Worm (Caenorhabditis elegans) whole organism, young adult: ENCODE data around the gene acr-21.
A peak's percentile ranks its signal among the peaks of the same experiment; 100 is the strongest.

Experiments
- B0261.1 ChIP-seq: sonication (generic microtip); optimal IDR thresholded peaks from 2 replicates; lab custom pipeline; 2016; ENCODE audit warnings: mild to moderate bottlenecking, missing genetic modification characterization, moderate library complexity, missing compliant biosample characterization
- D2030.7 ChIP-seq: fragments of 200-800 bp; sonication (Bioruptor generic); IDR thresholded peaks from 2 replicates; pipeline ENCODE4 v1.3.6; 2022; ENCODE audit warnings: missing genetic modification reagents, missing genetic modification characterization, missing compliant biosample characterization
- F33H1.4 ChIP-seq: fragments of 200-800 bp; sonication (Bioruptor generic); IDR thresholded peaks from 2 replicates; pipeline ENCODE4 v1.3.6; 2022; ENCODE audit warnings: missing genetic modification reagents, missing genetic modification characterization, missing compliant biosample characterization
- F39B2.1 ChIP-seq: fragments of 200-800 bp; sonication (Bioruptor generic); IDR thresholded peaks from 2 replicates; pipeline ENCODE4 v1.3.6; 2022; ENCODE audit warnings: missing genetic modification reagents, missing genetic modification characterization, missing compliant biosample characterization
- F49E8.2 ChIP-seq: sonication (generic microtip); optimal IDR thresholded peaks from 3 replicates; lab custom pipeline; 2017; ENCODE audit warnings: missing genetic modification characterization, mild to moderate bottlenecking, missing compliant biosample characterization, antibody characterized with exemption, moderate library complexity; ENCODE audit not compliant: insufficient read depth
- Y53G8AR.9 ChIP-seq: fragments of 200-800 bp; sonication (Bioruptor generic); conservative IDR thresholded peaks from 2 replicates; pipeline ENCODE4 v1.3.6; 2022; ENCODE audit warnings: missing genetic modification reagents, missing genetic modification characterization, missing compliant biosample characterization
- Y95B8A.8 ChIP-seq: fragments of 200-800 bp; sonication (Bioruptor generic); IDR thresholded peaks from 2 replicates; pipeline ENCODE4 v1.3.6; 2022; ENCODE audit warnings: missing genetic modification reagents, missing genetic modification characterization, missing compliant biosample characterization
- ama-1 ChIP-seq, 3 experiments: fragments of 150-350 bp in 1 of 3; sonication (generic microtip) in 2 of 3; optimal IDR thresholded peaks; 2 replicates each; lab custom pipeline; 2014 to 2018; ENCODE audit warnings: missing biosample characterization in 2 of 3, missing genetic modification characterization in 2 of 3, missing genetic modification reagents in 2 of 3
- atf-7 ChIP-seq: sonication (generic microtip); optimal IDR thresholded peaks from 2 replicates; lab custom pipeline; 2017; ENCODE audit warnings: mild to moderate bottlenecking, missing genetic modification characterization, missing compliant biosample characterization
- attf-3 ChIP-seq: fragments of 200-800 bp; sonication (Bioruptor generic); conservative IDR thresholded peaks from 2 replicates; pipeline ENCODE4 v1.3.6; 2022; ENCODE audit warnings: missing genetic modification reagents, missing genetic modification characterization, missing compliant biosample characterization
- cebp-1 ChIP-seq, 2 experiments: fragments of 200-800 bp in 1 of 2; sonication (Bioruptor generic) in 1 of 2; sonication (generic microtip) in 1 of 2; IDR thresholded peaks in 1 of 2; optimal IDR thresholded peaks in 1 of 2; 2 replicates each; pipeline versions ENCODE4 v1.3.6 to Lab custom; 2017 to 2022; ENCODE audit warnings: missing compliant biosample characterization in 2 of 2, missing genetic modification characterization in 2 of 2, mild to moderate bottlenecking in 1 of 2, missing genetic modification reagents in 1 of 2, moderate library complexity in 1 of 2
- cebp-2 ChIP-seq: fragments of 200-800 bp; sonication (Bioruptor generic); IDR thresholded peaks from 2 replicates; pipeline ENCODE4 v1.3.6; 2022; ENCODE audit warnings: missing genetic modification characterization, missing compliant biosample characterization
- ceh-100 ChIP-seq: fragments of 200-800 bp; sonication (Bioruptor generic); IDR thresholded peaks from 2 replicates; pipeline ENCODE4 v1.3.6; 2022; ENCODE audit warnings: missing genetic modification reagents, missing genetic modification characterization, missing compliant biosample characterization
- ceh-40 ChIP-seq: fragments of 200-800 bp; sonication (Bioruptor generic); IDR thresholded peaks from 2 replicates; pipeline ENCODE4 v1.3.6; 2022; ENCODE audit warnings: missing genetic modification characterization, missing compliant biosample characterization
- ceh-58 ChIP-seq: fragments of 200-800 bp; sonication (Bioruptor generic); IDR thresholded peaks from 2 replicates; pipeline ENCODE4 v1.3.6; 2022; ENCODE audit warnings: missing genetic modification characterization, missing compliant biosample characterization
- chd-7 ChIP-seq: sonication (generic microtip); optimal IDR thresholded peaks from 2 replicates; lab custom pipeline; 2016; ENCODE audit warnings: mild to moderate bottlenecking, missing genetic modification characterization, moderate library complexity, missing compliant biosample characterization
- dpl-1 ChIP-seq: fragments of 150-350 bp; optimal IDR thresholded peaks from 2 replicates; lab custom pipeline; 2014; ENCODE audit warnings: missing biosample characterization, missing genetic modification reagents, missing genetic modification characterization
- efl-1 ChIP-seq: fragments of 150-350 bp; optimal IDR thresholded peaks from 2 replicates; lab custom pipeline; 2014; ENCODE audit warnings: missing biosample characterization, missing genetic modification reagents, missing genetic modification characterization
- egl-44 ChIP-seq: fragments of 200-800 bp; sonication (Bioruptor generic); IDR thresholded peaks from 2 replicates; pipeline ENCODE4 v1.3.6; 2022; ENCODE audit warnings: missing genetic modification reagents, missing genetic modification characterization, missing compliant biosample characterization
- egrh-3 ChIP-seq: fragments of 200-800 bp; sonication (Bioruptor generic); IDR thresholded peaks from 2 replicates; pipeline ENCODE4 v1.3.6; 2022; ENCODE audit warnings: missing genetic modification reagents, missing genetic modification characterization, missing compliant biosample characterization
- gei-17 ChIP-seq: fragments of 200-800 bp; sonication (Bioruptor generic); optimal IDR thresholded peaks from 2 replicates; lab custom pipeline; 2018; ENCODE audit warnings: mild to moderate bottlenecking, missing genetic modification characterization, missing compliant biosample characterization
- him-1 ChIP-seq: sonication (generic microtip); optimal IDR thresholded peaks from 2 replicates; lab custom pipeline; 2016; ENCODE audit warnings: missing genotype, missing genetic modification reagents, missing genetic modification characterization, missing compliant biosample characterization
- hmg-1.2 ChIP-seq: fragments of 200-800 bp; sonication (Bioruptor generic); IDR thresholded peaks from 2 replicates; pipeline ENCODE4 v1.3.6; 2022; ENCODE audit warnings: missing genetic modification reagents, missing genetic modification characterization, missing compliant biosample characterization
- hmg-20 ChIP-seq: fragments of 200-800 bp; sonication (Bioruptor generic); IDR thresholded peaks from 2 replicates; pipeline ENCODE4 v1.3.6; 2022; ENCODE audit warnings: missing genetic modification reagents, missing genetic modification characterization, missing compliant biosample characterization
- lin-26 ChIP-seq: fragments of 200-800 bp; sonication (Bioruptor generic); IDR thresholded peaks from 2 replicates; pipeline ENCODE4 v1.3.6; 2022; ENCODE audit warnings: missing genetic modification reagents, missing genetic modification characterization, missing compliant biosample characterization
- lin-54 ChIP-seq: fragments of 200-800 bp; sonication (Bioruptor generic); optimal IDR thresholded peaks from 2 replicates; lab custom pipeline; 2018; ENCODE audit warnings: mild to moderate bottlenecking, missing genetic modification characterization, missing compliant biosample characterization
- lir-1 ChIP-seq: fragments of 200-800 bp; sonication (Bioruptor generic); conservative IDR thresholded peaks from 2 replicates; pipeline ENCODE4 v1.3.6; 2022; ENCODE audit warnings: missing genetic modification reagents, missing genetic modification characterization, missing compliant biosample characterization
- madf-6 ChIP-seq: fragments of 200-800 bp; sonication (Bioruptor generic); IDR thresholded peaks from 2 replicates; pipeline ENCODE4 v1.3.6; 2022; ENCODE audit warnings: missing genetic modification reagents, missing genetic modification characterization, missing compliant biosample characterization
- nfya-2 ChIP-seq: fragments of 200-800 bp; sonication (Bioruptor generic); IDR thresholded peaks from 2 replicates; pipeline ENCODE4 v1.3.6; 2022; ENCODE audit warnings: missing genetic modification reagents, missing genetic modification characterization, missing compliant biosample characterization
- nfyb-1 ChIP-seq: fragments of 200-800 bp; sonication (Bioruptor generic); IDR thresholded peaks from 2 replicates; pipeline ENCODE4 v1.3.6; 2022; ENCODE audit warnings: missing genetic modification reagents, missing genetic modification characterization, missing compliant biosample characterization
- nhr-179 ChIP-seq: sonication (generic microtip); optimal IDR thresholded peaks from 2 replicates; lab custom pipeline; 2016; ENCODE audit warnings: mild to moderate bottlenecking, missing genetic modification characterization, missing compliant biosample characterization
- nhr-27 ChIP-seq: fragments of 200-800 bp; sonication (Bioruptor generic); optimal IDR thresholded peaks from 2 replicates; lab custom pipeline; 2018; ENCODE audit warnings: mild to moderate bottlenecking, missing genetic modification characterization, moderate library complexity, missing compliant biosample characterization
- nhr-80 ChIP-seq: sonication (generic microtip); optimal IDR thresholded peaks from 2 replicates; lab custom pipeline; 2016; ENCODE audit warnings: missing genetic modification characterization, missing compliant biosample characterization
- nhr-90 ChIP-seq: sonication (generic microtip); optimal IDR thresholded peaks from 2 replicates; lab custom pipeline; 2016; ENCODE audit warnings: missing genotype, mild to moderate bottlenecking, missing genetic modification characterization, missing compliant biosample characterization
- pbrm-1 ChIP-seq: fragments of 200-800 bp; sonication (Bioruptor generic); IDR thresholded peaks from 2 replicates; pipeline ENCODE4 v1.3.6; 2022; ENCODE audit warnings: missing genetic modification reagents, missing genetic modification characterization, missing compliant biosample characterization
- rec-8 ChIP-seq, 2 experiments: sonication (generic microtip); optimal IDR thresholded peaks; 2 replicates each; lab custom pipeline; 2016; ENCODE audit warnings: mild to moderate bottlenecking in 2 of 2, missing genetic modification characterization in 2 of 2, missing genetic modification reagents in 2 of 2, missing genotype in 2 of 2, missing biosample characterization in 1 of 2, missing compliant biosample characterization in 1 of 2, moderate library complexity in 1 of 2
- tbp1 ChIP-seq: fragments of 200-800 bp; sonication (Bioruptor generic); optimal IDR thresholded peaks from 2 replicates; lab custom pipeline; 2018; ENCODE audit warnings: mild to moderate bottlenecking, missing genetic modification characterization, missing compliant biosample characterization
- tbx-9 ChIP-seq: sonication (generic microtip); optimal IDR thresholded peaks from 2 replicates; lab custom pipeline; 2016; ENCODE audit warnings: borderline replicate concordance, missing genetic modification characterization, inconsistent platforms, missing compliant biosample characterization

The acr-21 gene

DNA sequence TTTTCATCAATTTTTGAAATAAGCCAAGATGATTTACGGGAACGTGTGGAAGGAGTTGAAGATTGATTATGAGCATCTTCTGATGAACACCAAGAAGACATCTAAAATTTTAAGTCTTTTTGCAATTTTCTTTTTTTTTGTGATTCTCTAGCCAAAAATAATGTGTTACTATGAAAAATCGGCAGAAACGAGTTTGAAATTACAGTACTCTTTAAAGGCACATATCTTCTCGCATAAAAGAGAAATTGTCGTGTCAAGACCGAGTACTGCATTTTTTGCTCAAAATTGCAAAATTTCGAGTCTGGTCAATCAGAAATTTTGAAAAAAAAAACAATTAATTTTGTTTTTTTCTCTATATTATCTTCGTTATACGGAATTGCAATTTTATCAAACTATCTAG is 10.4 kb downstream of the acr-21 start, which contains the start of gene F20H11.1:
TSS of gene F20H11.1 (minus strand) at position 101 of the 400 bp plus-strand sequence.
- TF ChIP-seq atf-7 (tag; lab: Kevin White, UChicago), result peak; percentile 25
- no peak for TF ChIP-seq F33H1.4 (GFP tag; lab: Robert Waterston, UW)

DNA sequence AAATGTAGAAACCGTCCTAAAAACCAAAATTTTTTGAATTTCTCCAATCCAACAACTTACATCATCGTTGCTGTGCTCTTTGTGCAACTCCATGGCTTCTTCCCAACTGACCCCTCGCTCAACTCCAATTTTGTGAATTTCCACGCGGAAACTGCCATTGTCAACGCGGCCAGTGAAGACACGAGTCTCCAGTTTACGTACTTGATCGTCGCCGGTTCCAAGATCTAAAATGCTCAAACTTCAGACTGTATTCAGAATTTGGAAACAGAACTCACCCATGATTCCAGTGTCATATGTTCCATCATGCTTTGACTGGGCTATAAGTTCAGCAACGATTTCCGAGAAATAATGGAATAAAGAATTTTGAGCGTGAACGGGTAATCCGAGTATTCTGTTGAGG is 12.4 kb downstream of the acr-21 start:
- TF ChIP-seq F33H1.4 (GFP tag; lab: Robert Waterston, UW) (no peak), attf-3 (GFP tag; lab: Robert Waterston, UW) (no peak), lin-26 (GFP tag; lab: Robert Waterston, UW) (no peak), nhr-27 (tag; lab: Kevin White, UChicago) (no peak), egrh-3 (GFP tag; lab: Robert Waterston, UW) (no peak), lin-54 (GFP tag; lab: Kevin White, UChicago) (no peak), Y53G8AR.9 (GFP tag; lab: Robert Waterston, UW) (no peak), madf-6 (no peak), gei-17 (no peak), nfyb-1 (GFP tag; lab: Robert Waterston, UW) (no peak), hmg-20 (GFP tag; lab: Robert Waterston, UW) (no peak), F49E8.2 (no peak), ceh-58 (GFP tag; lab: Robert Waterston, UW) (no peak), nhr-90 (tag; lab: Kevin White, UChicago) (no peak), D2030.7 (GFP tag; lab: Robert Waterston, UW) (no peak), rec-8 (tag; optimal IDR thresholded peaks at IDR 0.05; lab: Kevin White, UChicago) (no peak)

DNA sequence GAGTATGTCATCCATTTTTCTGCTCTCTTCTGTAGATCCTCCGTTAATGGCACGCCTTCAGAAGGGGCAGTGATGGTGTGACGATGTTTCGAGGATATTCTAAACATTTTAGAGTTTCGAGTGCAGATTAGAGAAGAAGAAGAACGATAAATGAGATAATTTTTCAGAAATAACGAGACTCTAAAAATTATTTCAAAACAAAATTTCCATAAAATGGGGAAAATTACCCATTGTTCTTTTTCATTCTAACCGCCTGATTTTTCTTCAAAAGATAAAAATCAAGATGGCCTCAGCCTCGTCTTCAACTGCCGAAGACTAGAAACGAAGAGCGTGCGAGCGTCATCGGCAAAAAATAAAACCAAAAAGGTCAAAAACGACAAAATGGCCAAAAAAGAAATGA is 19.4 kb downstream of the acr-21 start, which contains the start of gene let-765:
TSS of gene let-765 (minus strand) at position 101 of the 400 bp plus-strand sequence.
- TF ChIP-seq him-1 (tag; lab: Kevin White, UChicago), result no peak
- TF ChIP-seq pbrm-1, result 0 out of 2 replicates have a peak, but pooled peaks have one; percentile 12

DNA sequence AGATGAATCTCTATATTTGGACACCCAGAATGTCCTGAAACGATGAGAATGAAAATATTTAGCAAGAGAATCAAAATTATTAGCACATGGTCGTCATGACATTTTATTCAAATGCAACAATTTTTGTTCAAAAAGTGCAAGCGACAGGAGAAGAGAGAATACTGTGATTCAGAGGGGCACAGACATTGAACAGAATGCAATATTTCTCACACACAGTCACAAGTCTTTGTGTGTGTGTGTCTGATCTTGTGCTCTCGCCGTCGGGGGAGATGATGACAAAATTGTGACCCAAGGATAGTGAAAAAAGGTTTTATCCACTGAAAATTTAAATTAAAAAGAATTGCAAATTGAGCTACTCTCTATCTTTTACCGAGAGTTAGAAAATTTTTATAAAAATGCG is 21.5 kb downstream of the acr-21 start:
- no peak for TF ChIP-seq cebp-1 (GFP tag; IDR thresholded peaks at IDR 0.05; lab: Robert Waterston, UW)
- TF ChIP-seq cebp-1 (tag; optimal IDR thresholded peaks at IDR 0.05; lab: Kevin White, UChicago), result peak; percentile 1
- TF ChIP-seq tbp1 (GFP tag; lab: Kevin White, UChicago), result no peak
- no peak for TF ChIP-seq nfya-2 (GFP tag; lab: Robert Waterston, UW)

DNA sequence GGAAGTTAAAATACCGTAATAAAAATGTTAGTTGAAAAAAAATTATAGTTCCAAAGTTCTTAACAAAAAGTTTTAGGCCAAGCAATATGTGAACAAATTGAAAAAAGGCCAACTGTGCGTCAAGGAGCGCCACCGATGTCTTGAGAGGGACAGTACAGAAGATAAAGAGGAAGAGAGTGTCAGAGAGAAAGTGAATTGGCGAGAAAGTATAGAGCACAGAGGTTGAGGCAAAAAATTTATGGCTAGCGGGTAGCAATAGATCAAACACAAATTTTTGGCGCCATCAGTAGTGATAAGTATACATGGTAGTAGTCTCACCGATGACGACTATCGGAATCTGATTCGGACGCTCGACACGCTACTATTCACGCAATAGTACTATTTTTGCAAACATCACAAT is 22.6 kb downstream of the acr-21 start:
- TF ChIP-seq madf-6 (peak; percentile 35; the same call in 1 of the 2 replicates), lir-1 (GFP tag; lab: Robert Waterston, UW) (no peak), atf-7 (tag; lab: Kevin White, UChicago) (no peak), ceh-40 (GFP tag; lab: Robert Waterston, UW) (peak; percentile 35; the same call in 1 of the 2 replicates), nhr-80 (tag; lab: Kevin White, UChicago) (peak; percentile 62), hmg-1.2 (GFP tag; lab: Robert Waterston, UW) (peak; percentile 39; the same call in 1 of the 2 replicates), efl-1 (GFP tag; lab: Kevin White, UChicago) (peak; percentile 47), cebp-1 (GFP tag; IDR thresholded peaks at IDR 0.05; lab: Robert Waterston, UW) (no peak), cebp-1 (tag; optimal IDR thresholded peaks at IDR 0.05; lab: Kevin White, UChicago) (peak; percentile 16)

DNA sequence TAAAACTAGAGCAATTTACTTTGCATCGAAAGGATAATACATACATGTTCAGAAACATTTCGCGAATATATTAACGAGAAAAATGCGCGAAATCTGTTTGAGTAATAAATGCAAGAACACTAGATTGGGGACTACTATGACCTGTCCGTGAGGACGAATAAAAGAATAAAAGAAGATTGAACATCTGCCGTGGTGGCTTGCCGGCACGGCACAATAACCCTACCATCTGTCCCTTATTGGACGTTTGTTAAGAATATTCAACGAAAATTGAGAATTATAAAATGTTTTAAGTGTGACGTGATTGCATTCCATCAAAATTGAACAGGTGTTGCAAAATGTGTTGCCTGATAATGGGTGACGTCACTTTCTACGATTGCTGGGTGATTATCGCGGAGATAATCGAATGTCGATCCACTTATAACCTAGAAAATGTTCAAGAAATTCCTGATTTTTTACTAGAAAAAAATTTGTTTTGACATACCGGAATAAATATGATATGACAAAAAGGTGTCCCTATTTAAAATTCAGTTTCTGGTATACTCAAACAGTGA is 23.8 kb downstream of the acr-21 start:
- TF ChIP-seq lir-1 (GFP tag; lab: Robert Waterston, UW) (no peak), cebp-2 (no peak), dpl-1 (GFP tag; lab: Kevin White, UChicago) (no peak), nhr-179 (tag; lab: Kevin White, UChicago) (no peak), F39B2.1 (GFP tag; lab: Robert Waterston, UW) (no peak), ceh-100 (GFP tag; lab: Robert Waterston, UW) (no peak), lin-26 (GFP tag; lab: Robert Waterston, UW) (no peak), B0261.1 (tag; lab: Kevin White, UChicago) (no peak), ama-1 (optimal IDR thresholded peaks at IDR 0.05; lab: Kevin White, UChicago) (no peak), ama-1 (GFP tag; optimal IDR thresholded peaks at IDR 0.05; lab: Kevin White, UChicago) (peak in 1 of 2 experiments; percentile 5), tbx-9 (no peak), atf-7 (tag; lab: Kevin White, UChicago) (peak; percentile 11), egl-44 (GFP tag; lab: Robert Waterston, UW) (no peak), Y95B8A.8 (GFP tag; lab: Robert Waterston, UW) (0 out of 2 replicates have a peak, but pooled peaks have one; percentile 11), chd-7 (tag; lab: Kevin White, UChicago) (no peak)
